Worm (Caenorhabditis elegans) whole organism, young adult: Measurements from ENCODE around the gene chil-5.

ENCODE experiments used
- C06A6.2 ChIP-seq: fragments of 200-800 bp; sonication (Bioruptor generic); conservative IDR thresholded peaks from 2 replicates; pipeline ENCODE4 v1.3.6; 2022; ENCODE audit warnings: missing genetic modification characterization, missing compliant biosample characterization
- F52B5.7 ChIP-seq: sonication (generic microtip); optimal IDR thresholded peaks from 2 replicates; lab custom pipeline; 2016; ENCODE audit warnings: mild to moderate bottlenecking, missing genetic modification characterization, missing compliant biosample characterization
- T07F8.4 ChIP-seq: sonication (generic microtip); optimal IDR thresholded peaks from 2 replicates; lab custom pipeline; 2016; ENCODE audit warnings: mild to moderate bottlenecking, missing genetic modification characterization, moderate library complexity, missing compliant biosample characterization
- attf-3 ChIP-seq: fragments of 200-800 bp; sonication (Bioruptor generic); conservative IDR thresholded peaks from 2 replicates; pipeline ENCODE4 v1.3.6; 2022; ENCODE audit warnings: missing genetic modification reagents, missing genetic modification characterization, missing compliant biosample characterization
- attf-5 ChIP-seq: fragments of 200-800 bp; sonication (Bioruptor generic); optimal IDR thresholded peaks from 2 replicates; lab custom pipeline; 2018; ENCODE audit warnings: mild to moderate bottlenecking, missing genetic modification characterization, missing compliant biosample characterization
- hmg-20 ChIP-seq: fragments of 200-800 bp; sonication (Bioruptor generic); IDR thresholded peaks from 2 replicates; pipeline ENCODE4 v1.3.6; 2022; ENCODE audit warnings: missing genetic modification reagents, missing genetic modification characterization, missing compliant biosample characterization
- lin-54 ChIP-seq: fragments of 200-800 bp; sonication (Bioruptor generic); optimal IDR thresholded peaks from 2 replicates; lab custom pipeline; 2018; ENCODE audit warnings: mild to moderate bottlenecking, missing genetic modification characterization, missing compliant biosample characterization
- ztf-18 ChIP-seq: sonication (generic microtip); optimal IDR thresholded peaks from 2 replicates; lab custom pipeline; 2016; ENCODE audit warnings: missing genotype, mild to moderate bottlenecking, missing genetic modification characterization, missing compliant biosample characterization

- TF ChIP-seq attf-5 (GFP tag; lab: Kevin White, UChicago) (no peak), ztf-18 (tag; lab: Kevin White, UChicago) (no peak), hmg-20 (GFP tag; lab: Robert Waterston, UW) (no peak), C06A6.2 (GFP tag; lab: Robert Waterston, UW) (no peak), lin-54 (GFP tag; lab: Kevin White, UChicago) (no peak), T07F8.4 (tag; lab: Kevin White, UChicago) (no peak), F52B5.7 (tag; lab: Kevin White, UChicago) (no peak), attf-3 (GFP tag; lab: Robert Waterston, UW) (no peak)
Observed at ce11 chrII:9874508-9875229, 15.2 kb upstream of the chil-5 start, which contains the start of the genes chil-2 and ctsa-3.2.
